Worm (Caenorhabditis elegans) whole organism, L4/young adult: ENCODE results near the gene F45H10.2.

Experiments used
- W03F9.2 ChIP-seq: fragments of 150-350 bp; optimal IDR thresholded peaks from 2 replicates; lab custom pipeline; 2014; ENCODE audit warnings: missing biosample characterization, missing genetic modification characterization
- dao-5 ChIP-seq: sonication (generic microtip); optimal IDR thresholded peaks from 2 replicates; lab custom pipeline; 2016; ENCODE audit warnings: missing genotype, missing genetic modification characterization, moderate library complexity, missing compliant biosample characterization
- him-1 ChIP-seq: sonication (generic microtip); optimal IDR thresholded peaks from 2 replicates; lab custom pipeline; 2016; ENCODE audit warnings: missing genotype, missing genetic modification reagents, missing genetic modification characterization, missing compliant biosample characterization

DNA sequence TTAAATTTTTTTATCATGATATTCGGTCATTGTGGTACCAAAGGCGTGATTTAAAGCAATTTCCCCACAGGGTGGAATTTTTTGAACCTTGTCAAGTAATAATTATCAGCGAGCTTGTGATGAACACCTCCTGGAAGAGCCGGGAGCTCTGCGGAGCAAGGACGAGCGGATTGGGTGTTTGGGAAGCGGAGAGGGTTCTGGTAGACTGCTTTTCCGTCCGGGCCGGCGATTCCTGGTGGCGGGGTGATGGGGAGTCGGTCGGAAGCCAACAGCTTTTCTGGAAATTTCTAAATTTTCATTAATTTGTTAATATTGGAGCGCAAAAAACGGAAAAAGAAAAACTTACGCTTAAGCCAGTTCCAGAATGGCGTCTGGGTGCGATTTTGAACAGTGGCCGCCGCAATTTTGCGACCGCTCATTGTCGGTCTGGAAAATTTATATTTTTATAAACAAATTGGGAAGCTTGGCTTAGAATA is 1.4 kb upstream of the F45H10.2 start, which contains the start of gene ndua-7:
- TF ChIP-seq dao-5 (tag; lab: Kevin White, UChicago) = no peak
- TF ChIP-seq him-1 (tag; lab: Kevin White, UChicago) = no peak
- TF ChIP-seq W03F9.2 (tag; lab: Kevin White, UChicago) = no peak
